Worm (Caenorhabditis elegans): ENCODE data around the gene nhr-233.

DNA sequence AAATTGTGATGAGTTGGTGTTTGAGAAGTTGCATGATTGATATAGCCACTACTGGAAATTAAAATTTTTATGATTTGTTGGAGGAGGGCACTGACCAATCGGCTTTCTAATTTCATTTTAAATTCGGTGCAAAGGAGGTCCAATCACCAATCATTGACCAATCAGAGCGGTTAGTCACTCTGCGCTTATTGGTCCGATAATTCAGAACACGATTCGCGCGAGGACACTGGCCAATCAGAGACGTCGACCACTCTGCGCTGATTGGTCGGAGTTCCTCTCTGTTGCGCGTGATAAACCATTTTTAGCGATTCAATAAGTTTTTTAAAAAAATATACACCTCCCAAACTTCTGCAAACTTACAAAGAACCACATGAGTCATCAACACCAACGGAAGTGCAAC, 29.2 kb upstream of the nhr-233 start:
- no peak for TF ChIP-seq snpc-4 (tag; optimal IDR thresholded peaks at IDR 0.05)
- no peak for TF ChIP-seq F13H6.1 (tag; optimal IDR thresholded peaks at IDR 0.05)
- TF ChIP-seq nhr-6 (tag; optimal IDR thresholded peaks at IDR 0.05) = no peak
- TF ChIP-seq egl-27 (tag; optimal IDR thresholded peaks at IDR 0.05) = no peak
- no peak for TF ChIP-seq C34F6.9 (tag; optimal IDR thresholded peaks at IDR 0.05)
- TF ChIP-seq alr-1 (tag; optimal IDR thresholded peaks at IDR 0.05) = no peak
- no peak for TF ChIP-seq unc-55 (GFP tag; optimal IDR thresholded peaks at IDR 0.05)
- no peak for TF ChIP-seq nhr-11 (tag; optimal IDR thresholded peaks at IDR 0.05)
- no peak for TF ChIP-seq sem-4 (tag; optimal IDR thresholded peaks at IDR 0.05)
- no peak for TF ChIP-seq R02D3.7 (tag; optimal IDR thresholded peaks at IDR 0.05)
- TF ChIP-seq unc-62 (GFP tag; optimal IDR thresholded peaks at IDR 0.05) = no peak
- no peak for TF ChIP-seq elt-3 (tag; optimal IDR thresholded peaks at IDR 0.05)

Measured in whole organism, L2 larva.